Worm (Caenorhabditis elegans) whole organism, L1 larva: Measurements from ENCODE around the gene C34C12.7.
A peak's percentile ranks its signal among the peaks of the same experiment; 100 is the strongest.

Experiments used
- C04F5.9 ChIP-seq: sonication (generic microtip); optimal IDR thresholded peaks from 2 replicates; lab custom pipeline; 2016; ENCODE audit warnings: missing genetic modification characterization, missing compliant biosample characterization
- C16A3.4 ChIP-seq: fragments of 150-350 bp; optimal IDR thresholded peaks from 2 replicates; lab custom pipeline; 2014; ENCODE audit warnings: missing biosample characterization, missing genetic modification characterization
- F16B12.6 ChIP-seq: fragments of 150-350 bp; optimal IDR thresholded peaks from 2 replicates; lab custom pipeline; 2014; ENCODE audit warnings: missing biosample characterization, missing genetic modification characterization
- Y116A8C.19 ChIP-seq: sonication (generic microtip); optimal IDR thresholded peaks from 2 replicates; lab custom pipeline; 2016; ENCODE audit warnings: missing compliant biosample characterization, missing genetic modification characterization, borderline replicate concordance
- alr-1 ChIP-seq: fragments of 200-800 bp; sonication (Bioruptor generic); optimal IDR thresholded peaks from 2 replicates; lab custom pipeline; 2018; ENCODE audit warnings: borderline replicate concordance, mild to moderate bottlenecking, missing genetic modification characterization, missing compliant biosample characterization
- blmp-1 ChIP-seq: fragments of 150-350 bp; optimal IDR thresholded peaks from 2 replicates; lab custom pipeline; 2014; ENCODE audit warnings: missing biosample characterization, missing genetic modification characterization
- ceh-63 ChIP-seq: fragments of 200-800 bp; sonication (Bioruptor generic); optimal IDR thresholded peaks from 2 replicates; lab custom pipeline; 2018; ENCODE audit warnings: mild to moderate bottlenecking, missing genetic modification characterization, missing compliant biosample characterization
- ces-1 ChIP-seq: fragments of 150-350 bp; optimal IDR thresholded peaks from 2 replicates; lab custom pipeline; 2014; ENCODE audit warnings: missing biosample characterization, missing genetic modification reagents, missing genetic modification characterization
- dpl-1 ChIP-seq, 3 experiments: fragments of 150-350 bp in 2 of 3; sonication (generic microtip) in 1 of 3; optimal IDR thresholded peaks; 2 replicates each; lab custom pipeline; 2014 to 2017; ENCODE audit warnings: missing biosample characterization in 3 of 3, missing genetic modification characterization in 3 of 3, missing genetic modification reagents in 3 of 3
- efl-1 ChIP-seq, 4 experiments: fragments of 150-350 bp; optimal IDR thresholded peaks in 3 of 4; peaks in 1 of 4; 1 replicate in 1 of 4; 2 replicates in 3 of 4; lab custom pipeline; 2014; ENCODE audit warnings: missing biosample characterization in 2 of 4, missing genetic modification characterization in 2 of 4, missing genetic modification reagents in 2 of 4
- elt-3 ChIP-seq, 6 experiments: fragments of 150-350 bp in 1 of 6; sonication (generic microtip); optimal IDR thresholded peaks; 2 replicates each; lab custom pipeline; 2017 to 2018; ENCODE audit warnings: missing biosample characterization in 6 of 6, missing genetic modification characterization in 6 of 6, inconsistent platforms in 1 of 6
- ets-5 ChIP-seq: fragments of 200-800 bp; sonication (Bioruptor generic); IDR thresholded peaks from 2 replicates; pipeline ENCODE4 v1.3.6; 2022; ENCODE audit warnings: missing genetic modification characterization, missing compliant biosample characterization
- fkh-4 ChIP-seq: sonication (generic microtip); optimal IDR thresholded peaks from 2 replicates; lab custom pipeline; 2016; ENCODE audit warnings: missing compliant biosample characterization, missing genetic modification characterization, borderline replicate concordance
- fkh-8 ChIP-seq: sonication (generic microtip); optimal IDR thresholded peaks from 2 replicates; lab custom pipeline; 2016; ENCODE audit warnings: mild to moderate bottlenecking, missing genetic modification characterization, missing compliant biosample characterization
- fos-1 ChIP-seq: fragments of 150-350 bp; optimal IDR thresholded peaks from 2 replicates; lab custom pipeline; 2014; ENCODE audit warnings: missing biosample characterization, missing genetic modification characterization
- isw-1 ChIP-seq: fragments of 200-800 bp; sonication (Bioruptor generic); IDR thresholded peaks from 2 replicates; pipeline ENCODE4 v1.3.6; 2022; ENCODE audit warnings: missing genetic modification characterization, missing compliant biosample characterization
- lin-13 ChIP-seq: fragments of 150-350 bp; optimal IDR thresholded peaks from 2 replicates; lab custom pipeline; 2014; ENCODE audit warnings: missing biosample characterization, missing genetic modification reagents, missing genetic modification characterization
- lin-15B ChIP-seq: fragments of 150-350 bp; sonication (generic microtip); optimal IDR thresholded peaks from 3 replicates; lab custom pipeline; 2014; ENCODE audit warnings: missing biosample characterization, missing genetic modification characterization
- lin-35 ChIP-seq, 2 experiments: fragments of 150-350 bp; optimal IDR thresholded peaks; 2 replicates each; lab custom pipeline; 2014; ENCODE audit warnings: missing biosample characterization in 2 of 2, missing genetic modification characterization in 2 of 2, missing genetic modification reagents in 2 of 2
- lin-39 ChIP-seq: fragments of 150-350 bp; optimal IDR thresholded peaks from 2 replicates; lab custom pipeline; 2014; ENCODE audit warnings: missing biosample characterization, missing genetic modification reagents, missing genetic modification characterization
- lsy-2 ChIP-seq, 2 experiments: fragments of 150-350 bp; optimal IDR thresholded peaks; 2 replicates each; lab custom pipeline; 2014; ENCODE audit warnings: missing biosample characterization in 2 of 2, missing genetic modification characterization in 2 of 2
- mdl-1 ChIP-seq, 2 experiments: fragments of 150-350 bp; optimal IDR thresholded peaks; 2 replicates each; lab custom pipeline; 2014 to 2017; ENCODE audit warnings: missing biosample characterization in 2 of 2, missing genetic modification characterization in 2 of 2, inconsistent platforms in 1 of 2
- mef-2 ChIP-seq: fragments of 150-350 bp; optimal IDR thresholded peaks from 2 replicates; lab custom pipeline; 2014; ENCODE audit warnings: missing biosample characterization, missing genetic modification characterization
- mep-1 ChIP-seq: fragments of 150-350 bp; optimal IDR thresholded peaks from 2 replicates; lab custom pipeline; 2014; ENCODE audit warnings: missing biosample characterization, missing genetic modification characterization
- nhr-12 ChIP-seq: sonication (generic microtip); optimal IDR thresholded peaks from 2 replicates; lab custom pipeline; 2017; ENCODE audit warnings: missing biosample characterization, missing genetic modification characterization
- nhr-19 ChIP-seq: fragments of 200-800 bp; sonication (Bioruptor generic); conservative IDR thresholded peaks from 2 replicates; pipeline ENCODE4 v1.3.6; 2022; ENCODE audit warnings: missing genetic modification characterization, missing compliant biosample characterization
- nhr-20 ChIP-seq: sonication (generic microtip); optimal IDR thresholded peaks from 2 replicates; lab custom pipeline; 2016; ENCODE audit warnings: mild to moderate bottlenecking, missing genetic modification characterization, missing compliant biosample characterization
- nhr-47 ChIP-seq: sonication (generic microtip); optimal IDR thresholded peaks from 2 replicates; lab custom pipeline; 2016; ENCODE audit warnings: mild to moderate bottlenecking, missing genetic modification characterization, moderate library complexity, missing compliant biosample characterization
- nhr-71 ChIP-seq: sonication (generic microtip); optimal IDR thresholded peaks from 2 replicates; lab custom pipeline; 2016; ENCODE audit warnings: mild to moderate bottlenecking, missing genetic modification characterization, moderate library complexity, missing compliant biosample characterization
- nhr-85 ChIP-seq: sonication (generic microtip); peaks from one replicate; lab custom pipeline; 2016; ENCODE audit warnings: missing genetic modification characterization, inconsistent platforms, missing compliant biosample characterization
- nhr-90 ChIP-seq: sonication (generic microtip); optimal IDR thresholded peaks from 2 replicates; lab custom pipeline; 2016; ENCODE audit warnings: mild to moderate bottlenecking, missing genetic modification characterization, missing compliant biosample characterization; ENCODE audit not compliant: poor library complexity
- pax-3 ChIP-seq: fragments of 200-800 bp; sonication (Bioruptor generic); optimal IDR thresholded peaks from 2 replicates; lab custom pipeline; 2018; ENCODE audit warnings: mild to moderate bottlenecking, missing genetic modification characterization, moderate library complexity, missing compliant biosample characterization
- rnt-1 ChIP-seq: sonication (generic microtip); optimal IDR thresholded peaks from 2 replicates; lab custom pipeline; 2016; ENCODE audit warnings: mild to moderate bottlenecking, missing genetic modification characterization, moderate library complexity, missing compliant biosample characterization
- skn-1 ChIP-seq: fragments of 150-350 bp; optimal IDR thresholded peaks from 2 replicates; lab custom pipeline; 2014; ENCODE audit warnings: missing biosample characterization, missing genetic modification characterization
- snpc-4 ChIP-seq: fragments of 150-350 bp; optimal IDR thresholded peaks from 2 replicates; lab custom pipeline; 2014; ENCODE audit warnings: missing biosample characterization, missing genetic modification characterization
- snu-23 ChIP-seq: sonication (generic microtip); optimal IDR thresholded peaks from 2 replicates; lab custom pipeline; 2016; ENCODE audit warnings: missing genetic modification characterization, missing compliant biosample characterization
- sptf-1 ChIP-seq: fragments of 150-350 bp; optimal IDR thresholded peaks from 2 replicates; lab custom pipeline; 2014; ENCODE audit warnings: missing biosample characterization, missing genetic modification characterization
- swsn-7 ChIP-seq: sonication (generic microtip); optimal IDR thresholded peaks from 2 replicates; lab custom pipeline; 2016; ENCODE audit warnings: missing genetic modification characterization, missing compliant biosample characterization
- unc-130 ChIP-seq: fragments of 150-350 bp; optimal IDR thresholded peaks from 2 replicates; lab custom pipeline; 2017; ENCODE audit warnings: missing biosample characterization, missing genetic modification characterization, inconsistent platforms
- unc-30 ChIP-seq: sonication (generic microtip); optimal IDR thresholded peaks from 2 replicates; lab custom pipeline; 2017; ENCODE audit warnings: missing biosample characterization, missing genetic modification characterization
- unc-86 ChIP-seq: sonication (generic microtip); optimal IDR thresholded peaks from 2 replicates; lab custom pipeline; 2016; ENCODE audit warnings: missing genetic modification characterization, missing compliant biosample characterization
- vab-15 ChIP-seq: sonication (generic microtip); optimal IDR thresholded peaks from 2 replicates; lab custom pipeline; 2017; ENCODE audit warnings: missing genotype, mild to moderate bottlenecking, missing genetic modification characterization, missing compliant biosample characterization
- xbp-1 ChIP-seq: sonication (generic microtip); optimal IDR thresholded peaks from 2 replicates; lab custom pipeline; 2016; ENCODE audit warnings: missing genetic modification characterization, missing compliant biosample characterization
- zag-1 ChIP-seq: fragments of 150-350 bp; optimal IDR thresholded peaks from 2 replicates; lab custom pipeline; 2014; ENCODE audit warnings: missing biosample characterization, missing genetic modification characterization
- zip-4 ChIP-seq: fragments of 200-800 bp; sonication (Bioruptor generic); optimal IDR thresholded peaks from 2 replicates; lab custom pipeline; 2018; ENCODE audit warnings: mild to moderate bottlenecking, missing genetic modification characterization, moderate library complexity, missing compliant biosample characterization
- ztf-11 ChIP-seq, 2 experiments: sonication (generic microtip); optimal IDR thresholded peaks; 2 replicates each; lab custom pipeline; 2016 to 2017; ENCODE audit warnings: missing genetic modification characterization in 2 of 2, missing biosample characterization in 1 of 2, missing compliant biosample characterization in 1 of 2
- ztf-4 ChIP-seq: fragments of 150-350 bp; optimal IDR thresholded peaks from 2 replicates; lab custom pipeline; 2014; ENCODE audit warnings: missing biosample characterization, missing genetic modification characterization

C34C12.7 gene

ce11 chrIII:3520417-3520816 is 32.3 kb upstream of the C34C12.7 start (continued):
- TF ChIP-seq fos-1 (tag; lab: Kevin White, UChicago) (no peak), zag-1 (tag; lab: Kevin White, UChicago) (no peak), efl-1 (optimal IDR thresholded peaks at IDR 0.05; lab: Kevin White, UChicago) (no peak), efl-1 (GFP tag; optimal IDR thresholded peaks at IDR 0.05 in 1 of 2; lab: Kevin White, UChicago) (no peak), ztf-11 (tag; optimal IDR thresholded peaks at IDR 0.05; lab: Kevin White, UChicago) (no peak), fkh-4 (tag; lab: Kevin White, UChicago) (no peak), nhr-71 (peak; percentile 27), snu-23 (GFP tag; lab: Kevin White, UChicago) (peak; percentile 18), vab-15 (tag; lab: Kevin White, UChicago) (no peak)

ce11 chrIII:3519505-3519904 is 31.4 kb upstream of the C34C12.7 start, which contains the start of gene hmit-1.3:
hmit-1.3 (minus strand) TSS chrIII:3519607.
- TF ChIP-seq ets-5 (GFP tag; lab: Robert Waterston, UW) (no peak), lin-35 (GFP tag; optimal IDR thresholded peaks at IDR 0.05; lab: Kevin White, UChicago) (peak in 1 of 2 experiments; percentile 9)

- TF ChIP-seq lin-15B (no peak), snu-23 (GFP tag; lab: Kevin White, UChicago) (no peak), efl-1 (optimal IDR thresholded peaks at IDR 0.05; lab: Kevin White, UChicago) (peak; percentile 26 to 52), efl-1 (GFP tag; optimal IDR thresholded peaks at IDR 0.05 in 1 of 2; lab: Kevin White, UChicago) (peak; percentile 48 to 96), alr-1 (tag; lab: Kevin White, UChicago) (no peak), lin-35 (GFP tag; optimal IDR thresholded peaks at IDR 0.05; lab: Kevin White, UChicago) (peak in 1 of 2 experiments; percentile 67), mef-2 (no peak), ztf-4 (tag; lab: Kevin White, UChicago) (no peak), nhr-19 (GFP tag; lab: Robert Waterston, UW) (no peak), lin-13 (GFP tag; lab: Kevin White, UChicago) (no peak), pax-3 (tag; lab: Kevin White, UChicago) (no peak), nhr-20 (tag; lab: Kevin White, UChicago) (no peak), unc-86 (no peak), ceh-63 (GFP tag; lab: Kevin White, UChicago) (no peak), nhr-90 (tag; lab: Kevin White, UChicago) (no peak), nhr-12 (tag; lab: Kevin White, UChicago) (no peak), ces-1 (no peak), F16B12.6 (tag; lab: Kevin White, UChicago) (no peak), nhr-71 (no peak), Y116A8C.19 (tag; lab: Kevin White, UChicago) (no peak), skn-1 (tag; lab: Kevin White, UChicago) (no peak), dpl-1 (GFP tag; optimal IDR thresholded peaks at IDR 0.05; lab: Kevin White, UChicago) (peak in 2 of 3 experiments; percentile 37 to 46), nhr-85 (no peak)
Measured at ce11 chrIII:3511808-3512207, 23.7 kb upstream of the C34C12.7 start.

ce11 chrIII:3509908-3510307 is 21.8 kb upstream of the C34C12.7 start, which contains the start of the genes M01F1.4 and mrpl-35:
M01F1.4 (minus strand) TSS chrIII:3510033.
mrpl-35 (plus strand) TSS chrIII:3510237.
- peak; percentile 3 for TF ChIP-seq C16A3.4 (tag; lab: Kevin White, UChicago)
- TF ChIP-seq mep-1 (tag; lab: Kevin White, UChicago): peak; percentile 93
- no peak for TF ChIP-seq ces-1
- peak; percentile 38 for TF ChIP-seq nhr-47
- TF ChIP-seq unc-30: no peak
- TF ChIP-seq elt-3 (tag; optimal IDR thresholded peaks at IDR 0.05; lab: Kevin White, UChicago): peak in 1 of 6 experiments; percentile 63
- peak; percentile 54 to 57 for TF ChIP-seq efl-1 (optimal IDR thresholded peaks at IDR 0.05; lab: Kevin White, UChicago)
- TF ChIP-seq efl-1 (GFP tag; optimal IDR thresholded peaks at IDR 0.05 in 1 of 2; lab: Kevin White, UChicago): peak; percentile 76 to 94
- peak; percentile 57 for TF ChIP-seq nhr-20 (tag; lab: Kevin White, UChicago)
- TF ChIP-seq rnt-1 (tag; lab: Kevin White, UChicago): peak; percentile 38
- TF ChIP-seq mdl-1 (tag; optimal IDR thresholded peaks at IDR 0.05; lab: Kevin White, UChicago): peak in 1 of 2 experiments; percentile 2
- peak; percentile 67 for TF ChIP-seq blmp-1 (tag; lab: Kevin White, UChicago)
- peak; percentile 52 for TF ChIP-seq snpc-4 (tag; lab: Kevin White, UChicago)
- no peak for TF ChIP-seq zip-4 (GFP tag; lab: Kevin White, UChicago)
- no peak for TF ChIP-seq lin-39 (tag; lab: Kevin White, UChicago)
- no peak; the same call in 1 of the 2 replicates for TF ChIP-seq isw-1 (GFP tag; lab: Robert Waterston, UW)
- TF ChIP-seq lsy-2 (tag; optimal IDR thresholded peaks at IDR 0.05; lab: Kevin White, UChicago): peak; percentile 95 to 98
- peak; percentile 28 for TF ChIP-seq swsn-7 (tag; lab: Kevin White, UChicago)
- TF ChIP-seq xbp-1 (tag; lab: Kevin White, UChicago): peak; percentile 41
- TF ChIP-seq unc-130: peak; percentile 26
- peak; percentile 8 for TF ChIP-seq C04F5.9
- TF ChIP-seq fkh-8 (tag; lab: Kevin White, UChicago): peak; percentile 4
- no peak for TF ChIP-seq sptf-1 (tag; lab: Kevin White, UChicago)
